Fruit fly (Drosophila melanogaster) whole organism, prepupa: ENCODE measurements around the gene CG42571.

Experiments used
- CG10669 ChIP-seq: fragments of 200-800 bp; sonication (Bioruptor generic); optimal IDR thresholded peaks from 3 replicates; lab custom pipeline; 2018; ENCODE audit warnings: missing biosample characterization, mild to moderate bottlenecking, missing genetic modification characterization, moderate library complexity
- CG11294 ChIP-seq: fragments of 200-800 bp; sonication (Bioruptor generic); IDR thresholded peaks from 2 replicates; pipeline ENCODE4 v1.3.6; 2022; ENCODE audit warnings: missing biosample characterization, missing genetic modification characterization
- CG11902 ChIP-seq: fragments of 200-800 bp; sonication (Bioruptor generic); optimal IDR thresholded peaks from 3 replicates; lab custom pipeline; 2016; ENCODE audit warnings: missing biosample characterization, missing genetic modification characterization
- CG15336 ChIP-seq: fragments of 200-800 bp; sonication (Bioruptor generic); IDR thresholded peaks from 2 replicates; pipeline ENCODE4 v1.3.6; 2022; ENCODE audit warnings: missing biosample characterization, missing genetic modification characterization
- CG1621 ChIP-seq: fragments of 200-800 bp; sonication (Bioruptor generic); optimal IDR thresholded peaks from 3 replicates; lab custom pipeline; 2018; ENCODE audit warnings: missing biosample characterization, mild to moderate bottlenecking, missing genetic modification characterization
- CG16779 ChIP-seq: fragments of 200-800 bp; sonication (Bioruptor generic); optimal IDR thresholded peaks from 3 replicates; lab custom pipeline; 2017; ENCODE audit warnings: missing biosample characterization, mild to moderate bottlenecking, missing genetic modification characterization
- CG3032 ChIP-seq: fragments of 200-800 bp; optimal IDR thresholded peaks from 2 replicates; lab custom pipeline; 2019; ENCODE audit warnings: missing biosample characterization, mild to moderate bottlenecking, missing genetic modification characterization, moderate library complexity
- CG32006 ChIP-seq: fragments of 200-800 bp; sonication (Bioruptor generic); optimal IDR thresholded peaks from 3 replicates; lab custom pipeline; 2017; ENCODE audit warnings: missing biosample characterization, mild to moderate bottlenecking, missing genetic modification characterization
- CG34406 ChIP-seq: fragments of 200-800 bp; sonication (Bioruptor generic); optimal IDR thresholded peaks from 3 replicates; lab custom pipeline; 2016; ENCODE audit warnings: missing biosample characterization, missing genetic modification characterization
- CG3919 ChIP-seq: fragments of 200-800 bp; sonication (Bioruptor generic); optimal IDR thresholded peaks from 3 replicates; lab custom pipeline; 2016; ENCODE audit warnings: missing biosample characterization, missing genetic modification characterization
- CG4318 ChIP-seq: fragments of 200-800 bp; sonication (Bioruptor generic); optimal IDR thresholded peaks from 3 replicates; lab custom pipeline; 2017; ENCODE audit warnings: missing biosample characterization, mild to moderate bottlenecking, missing genetic modification characterization
- CG6163 ChIP-seq: fragments of 200-800 bp; sonication (Bioruptor generic); IDR thresholded peaks from 3 replicates; pipeline ENCODE4 v1.3.6; 2022; ENCODE audit warnings: missing biosample characterization, missing genetic modification characterization
- CG6276 ChIP-seq: fragments of 200-800 bp; sonication (Bioruptor generic); optimal IDR thresholded peaks from 2 replicates; lab custom pipeline; 2017; ENCODE audit warnings: missing biosample characterization, mild to moderate bottlenecking, missing genetic modification characterization
- CG6792 ChIP-seq: fragments of 200-800 bp; sonication (Bioruptor generic); optimal IDR thresholded peaks from 3 replicates; lab custom pipeline; 2016; ENCODE audit warnings: missing biosample characterization, missing genetic modification characterization
- CG6854 ChIP-seq: fragments of 200-800 bp; sonication (Bioruptor generic); optimal IDR thresholded peaks from 2 replicates; lab custom pipeline; 2017; ENCODE audit warnings: missing biosample characterization, mild to moderate bottlenecking, missing genetic modification characterization
- CG7368 ChIP-seq: fragments of 200-800 bp; sonication (Bioruptor generic); optimal IDR thresholded peaks from 3 replicates; lab custom pipeline; 2016; ENCODE audit warnings: missing biosample characterization, missing genetic modification characterization
- CG8119 ChIP-seq: fragments of 200-800 bp; sonication (Bioruptor generic); IDR thresholded peaks from 3 replicates; pipeline ENCODE4 v1.3.6; 2022; ENCODE audit warnings: missing biosample characterization, missing genetic modification characterization
- CG8319 ChIP-seq: fragments of 200-800 bp; sonication (Bioruptor generic); optimal IDR thresholded peaks from 3 replicates; lab custom pipeline; 2016; ENCODE audit warnings: missing biosample characterization, missing genetic modification characterization
- CG8632 ChIP-seq: fragments of 200-800 bp; sonication (Bioruptor generic); optimal IDR thresholded peaks from 3 replicates; lab custom pipeline; 2016; ENCODE audit warnings: missing biosample characterization, missing genetic modification characterization
- CG9139 ChIP-seq: fragments of 200-800 bp; sonication (Bioruptor generic); optimal IDR thresholded peaks from 3 replicates; lab custom pipeline; 2017; ENCODE audit warnings: missing biosample characterization, mild to moderate bottlenecking, missing genetic modification characterization
- Eip75B ChIP-seq: fragments of 200-800 bp; sonication (Bioruptor generic); optimal IDR thresholded peaks from 3 replicates; lab custom pipeline; 2016; ENCODE audit warnings: missing biosample characterization, missing genetic modification characterization
- Eip78C ChIP-seq: fragments of 200-800 bp; sonication (Bioruptor generic); peaks from one replicate; lab custom pipeline; 2016; ENCODE audit warnings: missing biosample characterization, missing genetic modification characterization
- Eip93F ChIP-seq: fragments of 200-800 bp; sonication (Bioruptor generic); optimal IDR thresholded peaks from 2 replicates; lab custom pipeline; 2016; ENCODE audit warnings: missing biosample characterization, mild to moderate bottlenecking, missing genetic modification characterization
- Ets21C ChIP-seq: fragments of 200-800 bp; sonication (Bioruptor generic); optimal IDR thresholded peaks from 3 replicates; lab custom pipeline; 2016; ENCODE audit warnings: missing biosample characterization, missing genetic modification characterization
- Hr38 ChIP-seq: sonication (Bioruptor generic); optimal IDR thresholded peaks from 2 replicates; lab custom pipeline; 2016; ENCODE audit warnings: missing biosample characterization, missing genetic modification characterization
- Hr39 ChIP-seq: fragments of 200-800 bp; sonication (Bioruptor generic); optimal IDR thresholded peaks from 2 replicates; lab custom pipeline; 2016; ENCODE audit warnings: missing biosample characterization, missing genetic modification characterization
- Hr4 ChIP-seq: fragments of 200-800 bp; sonication (Bioruptor generic); optimal IDR thresholded peaks from 3 replicates; lab custom pipeline; 2016; ENCODE audit warnings: missing biosample characterization, missing genetic modification characterization
- Lpt ChIP-seq: fragments of 200-800 bp; sonication (Bioruptor generic); optimal IDR thresholded peaks from 3 replicates; lab custom pipeline; 2016; ENCODE audit warnings: missing biosample characterization, missing genetic modification characterization
- Met ChIP-seq: fragments of 200-800 bp; sonication (Bioruptor generic); optimal IDR thresholded peaks from 3 replicates; lab custom pipeline; 2016; ENCODE audit warnings: missing biosample characterization, missing genetic modification characterization
- Smox ChIP-seq: fragments of 200-800 bp; sonication (Bioruptor generic); optimal IDR thresholded peaks from 3 replicates; lab custom pipeline; 2016; ENCODE audit warnings: missing biosample characterization, missing genetic modification characterization
- Sox14 ChIP-seq: fragments of 200-800 bp; sonication (Bioruptor generic); optimal IDR thresholded peaks from 3 replicates; lab custom pipeline; 2016; ENCODE audit warnings: missing biosample characterization, missing genetic modification characterization
- Sox15 ChIP-seq: fragments of 200-800 bp; sonication (Bioruptor generic); optimal IDR thresholded peaks from 3 replicates; lab custom pipeline; 2016; ENCODE audit warnings: missing biosample characterization, missing genetic modification characterization
- achi ChIP-seq: fragments of 200-800 bp; sonication (Bioruptor generic); optimal IDR thresholded peaks from 3 replicates; lab custom pipeline; 2016; ENCODE audit warnings: missing biosample characterization, missing genetic modification characterization
- acj6 ChIP-seq: fragments of 200-800 bp; sonication (Bioruptor generic); optimal IDR thresholded peaks from 3 replicates; lab custom pipeline; 2016; ENCODE audit warnings: missing biosample characterization, missing genetic modification characterization
- cyc ChIP-seq: fragments of 200-800 bp; sonication (Bioruptor generic); optimal IDR thresholded peaks from 3 replicates; lab custom pipeline; 2016; ENCODE audit warnings: missing biosample characterization, missing genetic modification characterization
- dac ChIP-seq: fragments of 200-800 bp; sonication (Bioruptor generic); optimal IDR thresholded peaks from 2 replicates; lab custom pipeline; 2017; ENCODE audit warnings: missing biosample characterization, mild to moderate bottlenecking, missing genetic modification characterization
- dsx ChIP-seq: fragments of 200-800 bp; optimal IDR thresholded peaks from 3 replicates; lab custom pipeline; 2019; ENCODE audit warnings: missing biosample characterization, mild to moderate bottlenecking, missing genetic modification characterization, moderate library complexity; ENCODE audit not compliant: poor library complexity, severe bottlenecking
- esn ChIP-seq: fragments of 200-800 bp; sonication (Bioruptor generic); optimal IDR thresholded peaks from 2 replicates; lab custom pipeline; 2016; ENCODE audit warnings: missing biosample characterization, mild to moderate bottlenecking, missing genetic modification characterization, moderate library complexity
- fd59A ChIP-seq: fragments of 200-800 bp; sonication (Bioruptor generic); optimal IDR thresholded peaks from 2 replicates; lab custom pipeline; 2017; ENCODE audit warnings: missing biosample characterization, mild to moderate bottlenecking, missing genetic modification characterization, missing genetic modification reagents
- fkh ChIP-seq: fragments of 200-800 bp; sonication (Bioruptor generic); optimal IDR thresholded peaks from 3 replicates; lab custom pipeline; 2017; ENCODE audit warnings: missing biosample characterization, mild to moderate bottlenecking, missing genetic modification characterization, moderate library complexity
- lz ChIP-seq: fragments of 200-800 bp; sonication (Bioruptor generic); optimal IDR thresholded peaks from 3 replicates; lab custom pipeline; 2016; ENCODE audit warnings: missing biosample characterization, missing genetic modification characterization
- net ChIP-seq: fragments of 200-800 bp; sonication (Bioruptor generic); optimal IDR thresholded peaks from 3 replicates; lab custom pipeline; 2016; ENCODE audit warnings: missing biosample characterization, missing genetic modification characterization
- pdm3 ChIP-seq: fragments of 200-800 bp; sonication (Bioruptor generic); optimal IDR thresholded peaks from 3 replicates; lab custom pipeline; 2016; ENCODE audit warnings: missing biosample characterization, missing genetic modification characterization
- salr ChIP-seq, 2 experiments: fragments of 200-800 bp; sonication (Bioruptor generic); optimal IDR thresholded peaks; 3 replicates each; lab custom pipeline; 2016 to 2018; ENCODE audit warnings: missing biosample characterization in 2 of 2, missing genetic modification characterization in 2 of 2, mild to moderate bottlenecking in 1 of 2
- spab ChIP-seq: fragments of 200-800 bp; sonication (Bioruptor generic); optimal IDR thresholded peaks from 2 replicates; lab custom pipeline; 2017; ENCODE audit warnings: missing biosample characterization, mild to moderate bottlenecking, missing genetic modification characterization, missing genetic modification reagents
- ss ChIP-seq, 2 experiments: fragments of 200-800 bp; sonication (Bioruptor generic); optimal IDR thresholded peaks; 2 replicates in 1 of 2; 3 replicates in 1 of 2; lab custom pipeline; 2017 to 2018; ENCODE audit warnings: mild to moderate bottlenecking in 2 of 2, missing biosample characterization in 2 of 2, missing genetic modification characterization in 2 of 2, moderate library complexity in 1 of 2
- svp ChIP-seq: fragments of 200-800 bp; sonication (Bioruptor generic); peaks from one replicate; lab custom pipeline; 2016; ENCODE audit warnings: missing biosample characterization, missing genetic modification characterization
- topi ChIP-seq: fragments of 200-800 bp; sonication (Bioruptor generic); optimal IDR thresholded peaks from 3 replicates; lab custom pipeline; 2016; ENCODE audit warnings: missing biosample characterization, missing genetic modification characterization
- vri ChIP-seq: fragments of 200-800 bp; sonication (Bioruptor generic); optimal IDR thresholded peaks from 3 replicates; lab custom pipeline; 2016; ENCODE audit warnings: missing biosample characterization, mild to moderate bottlenecking, missing genetic modification characterization

The CG42571 gene

dm6 chr3L:15761918-15762317 is 45.7 kb downstream of the CG42571 start (continued):
- TF ChIP-seq ss (GFP tag; optimal IDR thresholded peaks at IDR 0.05; lab: Kevin White, UChicago) (no peak), Smox (peak; percentile 26)

dm6 chr3L:15762449-15763189 is 46.4 kb downstream of the CG42571 start:
- peak; percentile 50 for TF ChIP-seq Hr39 (GFP tag; lab: Kevin White, UChicago)
- TF ChIP-seq cyc (GFP tag; lab: Kevin White, UChicago): peak; percentile 63
- peak; percentile 18 for TF ChIP-seq CG16779 (tag; lab: Kevin White, UChicago)
- peak; percentile 41 for TF ChIP-seq CG11902 (GFP tag; lab: Kevin White, UChicago)
- TF ChIP-seq Lpt (GFP tag; lab: Kevin White, UChicago): peak; percentile 6
- peak; percentile 2 for TF ChIP-seq CG6854 (GFP tag; lab: Kevin White, UChicago)
- TF ChIP-seq achi: peak; percentile 64
- TF ChIP-seq spab: peak; percentile 83
- peak; percentile 50 for TF ChIP-seq Eip93F (GFP tag; lab: Kevin White, UChicago)
- TF ChIP-seq vri (GFP tag; lab: Kevin White, UChicago): no peak
- no peak for TF ChIP-seq CG8119 (GFP tag; lab: Robert Waterston, UW)
- peak; percentile 88 for TF ChIP-seq CG3032 (tag; lab: Kevin White, UChicago)
- no peak for TF ChIP-seq CG11294 (GFP tag; lab: Robert Waterston, UW)
- TF ChIP-seq CG15336 (GFP tag; lab: Robert Waterston, UW): no peak
- TF ChIP-seq CG6792 (GFP tag; lab: Kevin White, UChicago): peak; percentile 68
- peak; percentile 24 for TF ChIP-seq Sox15
- peak; percentile 78 for TF ChIP-seq CG10669 (GFP tag; lab: Kevin White, UChicago)
- peak; percentile 72 for TF ChIP-seq dsx (GFP tag; lab: Kevin White, UChicago)
- peak; percentile 64 for TF ChIP-seq acj6 (GFP tag; lab: Kevin White, UChicago)
- TF ChIP-seq CG1621 (tag; lab: Kevin White, UChicago): peak; percentile 89
- peak; percentile 78 for TF ChIP-seq CG3919 (GFP tag; lab: Kevin White, UChicago)
- TF ChIP-seq salr (GFP tag; optimal IDR thresholded peaks at IDR 0.05; lab: Kevin White, UChicago): peak; percentile 18 to 45
- peak; percentile 21 for TF ChIP-seq CG7368 (GFP tag; lab: Kevin White, UChicago)
- TF ChIP-seq Smox: peak; percentile 74
- TF ChIP-seq ss (GFP tag; optimal IDR thresholded peaks at IDR 0.05; lab: Kevin White, UChicago): peak; percentile 69 to 70
- no peak for TF ChIP-seq dac (GFP tag; lab: Kevin White, UChicago)
- no peak for TF ChIP-seq CG6163 (GFP tag; lab: Robert Waterston, UW)
- TF ChIP-seq pdm3 (GFP tag; lab: Kevin White, UChicago): peak; percentile 51
- TF ChIP-seq Eip78C (GFP tag; lab: Kevin White, UChicago): peak; percentile 93
- no peak for TF ChIP-seq CG4318 (GFP tag; lab: Kevin White, UChicago)
- TF ChIP-seq esn (GFP tag; lab: Kevin White, UChicago): peak; percentile 82
- peak; percentile 57 for TF ChIP-seq Eip75B (GFP tag; lab: Kevin White, UChicago)
- peak; percentile 27 for TF ChIP-seq Ets21C (GFP tag; lab: Kevin White, UChicago)
- TF ChIP-seq topi: peak; percentile 83
- peak; percentile 42 for TF ChIP-seq Sox14 (GFP tag; lab: Kevin White, UChicago)
- no peak for TF ChIP-seq Hr4
- peak; percentile 47 for TF ChIP-seq CG8319 (GFP tag; lab: Kevin White, UChicago)
- peak; percentile 0 for TF ChIP-seq CG6276 (GFP tag; lab: Kevin White, UChicago)
- peak; percentile 63 for TF ChIP-seq fd59A
- no peak for TF ChIP-seq CG9139 (GFP tag; lab: Kevin White, UChicago)
- TF ChIP-seq Met (GFP tag; lab: Kevin White, UChicago): peak; percentile 79
- peak; percentile 64 for TF ChIP-seq CG8632 (GFP tag; lab: Kevin White, UChicago)
- peak; percentile 86 for TF ChIP-seq svp
- peak; percentile 71 for TF ChIP-seq lz (GFP tag; lab: Kevin White, UChicago)
- peak; percentile 57 for TF ChIP-seq net (GFP tag; lab: Kevin White, UChicago)
- TF ChIP-seq Hr38 (GFP tag; lab: Kevin White, UChicago): no peak
- no peak for TF ChIP-seq fkh (GFP tag; lab: Kevin White, UChicago)
- peak; percentile 47 for TF ChIP-seq CG34406 (GFP tag; lab: Kevin White, UChicago)
- TF ChIP-seq CG32006 (GFP tag; lab: Kevin White, UChicago): peak; percentile 33
